Worm (Caenorhabditis elegans) whole organism, L2 larva: ENCODE data around the gene str-226.

ENCODE experiments used
- C34F6.9 ChIP-seq: fragments of 150-350 bp; optimal IDR thresholded peaks from 2 replicates; lab custom pipeline; 2014; ENCODE audit warnings: missing biosample characterization, missing genetic modification characterization
- F13H6.1 ChIP-seq: sonication (generic microtip); optimal IDR thresholded peaks from 2 replicates; lab custom pipeline; 2016; ENCODE audit warnings: missing genetic modification characterization, missing compliant biosample characterization
- R02D3.7 ChIP-seq: fragments of 150-350 bp; optimal IDR thresholded peaks from 2 replicates; lab custom pipeline; 2014; ENCODE audit warnings: missing biosample characterization, missing genetic modification characterization
- ZK546.5 ChIP-seq: sonication (generic microtip); optimal IDR thresholded peaks from 2 replicates; lab custom pipeline; 2017; ENCODE audit warnings: missing biosample characterization, missing genetic modification characterization
- alr-1 ChIP-seq: fragments of 150-350 bp; optimal IDR thresholded peaks from 2 replicates; lab custom pipeline; 2014; ENCODE audit warnings: missing biosample characterization, missing genetic modification characterization
- aly-2 ChIP-seq: fragments of 150-350 bp; optimal IDR thresholded peaks from 2 replicates; lab custom pipeline; 2014; ENCODE audit warnings: missing biosample characterization, missing genetic modification characterization
- blmp-1 ChIP-seq: sonication (generic microtip); optimal IDR thresholded peaks from 2 replicates; lab custom pipeline; 2017; ENCODE audit warnings: missing genetic modification characterization, mild to moderate bottlenecking, missing compliant biosample characterization, antibody characterized with exemption, moderate library complexity; ENCODE audit not compliant: insufficient read depth
- ceh-16 ChIP-seq: fragments of 150-350 bp; optimal IDR thresholded peaks from 2 replicates; lab custom pipeline; 2014; ENCODE audit warnings: missing biosample characterization, missing genetic modification characterization
- ceh-82 ChIP-seq: fragments of 150-350 bp; optimal IDR thresholded peaks from 2 replicates; lab custom pipeline; 2014; ENCODE audit warnings: missing biosample characterization, missing genetic modification characterization
- dmd-4 ChIP-seq: sonication (generic microtip); optimal IDR thresholded peaks from 2 replicates; lab custom pipeline; 2017; ENCODE audit warnings: missing biosample characterization, missing genetic modification characterization
- egl-27 ChIP-seq: sonication (generic microtip); optimal IDR thresholded peaks from 3 replicates; lab custom pipeline; 2017; ENCODE audit warnings: missing biosample characterization, missing genetic modification reagents, missing genetic modification characterization
- elt-1 ChIP-seq: fragments of 150-350 bp; optimal IDR thresholded peaks from 2 replicates; lab custom pipeline; 2014; ENCODE audit warnings: missing biosample characterization, missing genetic modification characterization
- elt-3 ChIP-seq: sonication (generic microtip); optimal IDR thresholded peaks from 2 replicates; lab custom pipeline; 2017; ENCODE audit warnings: missing biosample characterization, missing genetic modification characterization
- lin-11 ChIP-seq: fragments of 150-350 bp; sonication (generic microtip); optimal IDR thresholded peaks from 2 replicates; lab custom pipeline; 2014; ENCODE audit warnings: missing biosample characterization, missing genetic modification characterization, inconsistent platforms, mixed read lengths
- lin-39 ChIP-seq: fragments of 150-350 bp; optimal IDR thresholded peaks from 2 replicates; lab custom pipeline; 2014; ENCODE audit warnings: missing biosample characterization, missing genetic modification reagents, missing genetic modification characterization
- lsy-2 ChIP-seq, 2 experiments: fragments of 150-350 bp in 1 of 2; sonication (generic microtip) in 1 of 2; optimal IDR thresholded peaks; 2 replicates each; lab custom pipeline; 2014 to 2017; ENCODE audit warnings: missing biosample characterization in 2 of 2, missing genetic modification characterization in 2 of 2
- mab-5 ChIP-seq: fragments of 150-350 bp; optimal IDR thresholded peaks from 2 replicates; lab custom pipeline; 2014; ENCODE audit warnings: missing biosample characterization, missing genetic modification characterization
- mbf-1 ChIP-seq: sonication (generic microtip); optimal IDR thresholded peaks from 2 replicates; lab custom pipeline; 2017; ENCODE audit warnings: missing biosample characterization, missing genetic modification characterization
- nhr-12 ChIP-seq: fragments of 150-350 bp; optimal IDR thresholded peaks from 2 replicates; lab custom pipeline; 2014; ENCODE audit warnings: missing biosample characterization, missing genetic modification characterization
- nhr-129 ChIP-seq: fragments of 150-350 bp; optimal IDR thresholded peaks from 2 replicates; lab custom pipeline; 2014; ENCODE audit warnings: missing biosample characterization, missing genetic modification characterization
- nhr-21 ChIP-seq: fragments of 150-350 bp; optimal IDR thresholded peaks from 2 replicates; lab custom pipeline; 2014; ENCODE audit warnings: missing biosample characterization, missing genetic modification characterization
- nhr-237 ChIP-seq: fragments of 150-350 bp; optimal IDR thresholded peaks from 2 replicates; lab custom pipeline; 2014; ENCODE audit warnings: missing biosample characterization, missing genetic modification characterization
- nhr-25 ChIP-seq: fragments of 150-350 bp; sonication (generic microtip); optimal IDR thresholded peaks from 3 replicates; lab custom pipeline; 2014; ENCODE audit warnings: missing biosample characterization, missing genetic modification characterization
- nhr-6 ChIP-seq: fragments of 150-350 bp; optimal IDR thresholded peaks from 2 replicates; lab custom pipeline; 2014; ENCODE audit warnings: missing biosample characterization, missing genetic modification characterization
- nhr-77 ChIP-seq: fragments of 150-350 bp; optimal IDR thresholded peaks from 2 replicates; lab custom pipeline; 2014; ENCODE audit warnings: missing biosample characterization, missing genetic modification characterization
- peb-1 ChIP-seq: fragments of 150-350 bp; optimal IDR thresholded peaks from 2 replicates; lab custom pipeline; 2014; ENCODE audit warnings: missing biosample characterization, missing genetic modification characterization
- sem-4 ChIP-seq: fragments of 150-350 bp; optimal IDR thresholded peaks from 2 replicates; lab custom pipeline; 2014; ENCODE audit warnings: missing biosample characterization, missing genetic modification reagents, missing genetic modification characterization
- skn-1 ChIP-seq: sonication (generic microtip); optimal IDR thresholded peaks from 2 replicates; lab custom pipeline; 2017; ENCODE audit warnings: missing biosample characterization, missing genetic modification characterization
- sma-3 ChIP-seq: sonication (generic microtip); optimal IDR thresholded peaks from 2 replicates; lab custom pipeline; 2016; ENCODE audit warnings: missing genetic modification reagents, missing genetic modification characterization, missing compliant biosample characterization
- sma-9 ChIP-seq, 2 experiments: fragments of 150-350 bp in 1 of 2; sonication (generic microtip) in 1 of 2; optimal IDR thresholded peaks; 2 replicates each; lab custom pipeline; 2014 to 2016; ENCODE audit warnings: missing genetic modification characterization in 2 of 2, mild to moderate bottlenecking in 1 of 2, missing biosample characterization in 1 of 2, missing compliant biosample characterization in 1 of 2, missing genetic modification reagents in 1 of 2, moderate library complexity in 1 of 2
- unc-39 ChIP-seq: fragments of 150-350 bp; optimal IDR thresholded peaks from 2 replicates; lab custom pipeline; 2014; ENCODE audit warnings: missing biosample characterization, missing genetic modification characterization
- unc-55 ChIP-seq: fragments of 150-350 bp; sonication (generic microtip); optimal IDR thresholded peaks from 3 replicates; lab custom pipeline; 2014; ENCODE audit warnings: missing biosample characterization, missing genetic modification reagents, missing genetic modification characterization
- zag-1 ChIP-seq: fragments of 150-350 bp; optimal IDR thresholded peaks from 2 replicates; lab custom pipeline; 2014; ENCODE audit warnings: missing biosample characterization, missing genetic modification characterization
- ztf-1 ChIP-seq: fragments of 200-800 bp; sonication (Bioruptor generic); conservative IDR thresholded peaks from 2 replicates; pipeline ENCODE4 v1.3.6; 2022; ENCODE audit warnings: missing genetic modification characterization, missing compliant biosample characterization
- ztf-4 ChIP-seq: fragments of 150-350 bp; optimal IDR thresholded peaks from 2 replicates; lab custom pipeline; 2014; ENCODE audit warnings: missing biosample characterization, missing genetic modification characterization

str-226 gene

DNA sequence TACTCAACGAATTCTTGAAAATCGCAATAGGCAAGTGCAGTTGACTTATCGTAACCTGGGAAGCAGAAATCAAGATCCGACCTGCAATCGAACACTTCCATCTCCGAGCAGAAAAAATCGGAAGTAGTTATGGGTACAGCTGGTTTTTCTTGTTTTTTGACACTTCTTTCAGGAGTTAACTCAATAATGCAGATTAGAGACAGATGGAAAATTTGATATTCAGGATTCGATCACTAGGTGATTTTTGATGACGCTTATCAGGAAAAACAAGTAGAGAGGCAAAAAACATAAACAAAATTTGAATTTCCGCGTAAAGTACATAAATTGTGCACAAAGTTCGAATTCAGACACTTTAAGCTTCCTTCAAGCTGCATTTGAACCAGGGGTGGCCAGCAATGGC, 36.3 kb downstream of the str-226 start, which contains the start of gene srw-130:
Gene srw-130, minus strand, starts transcription at position 101 of the 400 bp plus-strand sequence.
- TF ChIP-seq unc-55 (GFP tag; lab: Kevin White, UChicago) (no peak), ceh-16 (tag; lab: Kevin White, UChicago) (no peak), nhr-21 (tag; lab: Kevin White, UChicago) (no peak), nhr-237 (no peak), elt-1 (tag; lab: Kevin White, UChicago) (no peak), blmp-1 (tag; lab: Kevin White, UChicago) (no peak), dmd-4 (tag; lab: Kevin White, UChicago) (no peak), C34F6.9 (tag; lab: Kevin White, UChicago) (no peak), sem-4 (tag; lab: Kevin White, UChicago) (no peak), nhr-25 (tag; lab: Kevin White, UChicago) (no peak), nhr-77 (no peak), nhr-129 (no peak), ztf-1 (GFP tag; lab: Robert Waterston, UW) (no peak), F13H6.1 (tag; lab: Kevin White, UChicago) (no peak), skn-1 (tag; lab: Kevin White, UChicago) (no peak), aly-2 (tag; lab: Kevin White, UChicago) (no peak), lin-11 (tag; lab: Kevin White, UChicago) (no peak)
- TF ChIP-seq, all 48 proteins: peak for 0

DNA sequence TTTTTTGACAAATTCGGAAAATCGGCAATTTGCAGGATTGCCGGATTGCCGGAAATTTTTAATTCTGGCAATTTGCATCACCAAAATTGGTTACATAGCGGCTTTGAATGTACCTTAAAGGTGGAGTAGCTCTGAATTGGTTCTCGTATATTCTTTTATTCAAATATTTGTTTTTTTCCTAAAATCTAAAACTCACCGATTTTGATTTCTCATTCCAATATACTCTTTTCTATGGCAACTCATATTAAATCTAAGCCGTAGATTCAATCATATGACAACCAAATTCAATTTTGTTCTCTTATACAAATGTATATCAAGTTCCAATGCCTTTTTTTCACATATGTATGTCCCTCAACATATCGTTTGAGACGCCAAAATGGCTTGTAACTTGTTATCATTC, 37.1 kb downstream of the str-226 start, which contains the start of gene sri-21:
Gene sri-21, plus strand, starts transcription at position 301 of the 400 bp plus-strand sequence.
- TF ChIP-seq blmp-1 (tag; lab: Kevin White, UChicago) (no peak), nhr-6 (tag; lab: Kevin White, UChicago) (no peak), ceh-82 (no peak), ZK546.5 (tag; lab: Kevin White, UChicago) (no peak), egl-27 (no peak), elt-3 (no peak), nhr-237 (no peak), nhr-77 (no peak), unc-39 (no peak)

DNA sequence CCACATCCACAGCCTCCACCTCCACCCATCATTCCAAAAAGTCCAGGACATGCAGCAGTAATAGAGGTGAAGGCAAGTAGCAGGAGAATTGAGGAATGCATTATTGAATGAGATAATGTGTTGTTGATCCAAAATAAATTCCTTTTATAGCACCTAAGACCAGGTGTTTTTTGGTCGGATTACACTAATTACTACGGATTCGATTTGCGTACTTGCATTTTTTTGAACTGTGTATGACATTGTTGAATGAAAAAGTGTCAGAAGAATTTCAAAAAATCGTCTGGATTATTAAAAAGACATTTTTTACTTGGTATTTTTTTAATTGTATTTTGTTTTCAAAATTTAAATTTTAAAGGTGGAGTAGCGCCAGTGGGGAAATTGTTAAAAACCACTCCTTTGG, 39.3 kb downstream of the str-226 start, which contains the start of gene grl-28:
Gene grl-28, minus strand, starts transcription at position 101 of the 400 bp plus-strand sequence.
- TF ChIP-seq dmd-4 (tag; lab: Kevin White, UChicago), result no peak
- TF ChIP-seq lin-11 (tag; lab: Kevin White, UChicago), result no peak
- TF ChIP-seq alr-1 (tag; lab: Kevin White, UChicago), result no peak
- no peak for TF ChIP-seq mab-5 (tag; lab: Kevin White, UChicago)
- no peak for TF ChIP-seq C34F6.9 (tag; lab: Kevin White, UChicago)
- no peak for TF ChIP-seq blmp-1 (tag; lab: Kevin White, UChicago)
- no peak for TF ChIP-seq zag-1 (tag; lab: Kevin White, UChicago)
- TF ChIP-seq nhr-6 (tag; lab: Kevin White, UChicago), result no peak
- TF ChIP-seq nhr-21 (tag; lab: Kevin White, UChicago), result no peak
- TF ChIP-seq R02D3.7, result no peak
- TF ChIP-seq nhr-12 (tag; lab: Kevin White, UChicago), result no peak
- TF ChIP-seq peb-1 (tag; lab: Kevin White, UChicago), result no peak
- TF ChIP-seq aly-2 (tag; lab: Kevin White, UChicago), result no peak
- TF ChIP-seq elt-1 (tag; lab: Kevin White, UChicago), result no peak

DNA sequence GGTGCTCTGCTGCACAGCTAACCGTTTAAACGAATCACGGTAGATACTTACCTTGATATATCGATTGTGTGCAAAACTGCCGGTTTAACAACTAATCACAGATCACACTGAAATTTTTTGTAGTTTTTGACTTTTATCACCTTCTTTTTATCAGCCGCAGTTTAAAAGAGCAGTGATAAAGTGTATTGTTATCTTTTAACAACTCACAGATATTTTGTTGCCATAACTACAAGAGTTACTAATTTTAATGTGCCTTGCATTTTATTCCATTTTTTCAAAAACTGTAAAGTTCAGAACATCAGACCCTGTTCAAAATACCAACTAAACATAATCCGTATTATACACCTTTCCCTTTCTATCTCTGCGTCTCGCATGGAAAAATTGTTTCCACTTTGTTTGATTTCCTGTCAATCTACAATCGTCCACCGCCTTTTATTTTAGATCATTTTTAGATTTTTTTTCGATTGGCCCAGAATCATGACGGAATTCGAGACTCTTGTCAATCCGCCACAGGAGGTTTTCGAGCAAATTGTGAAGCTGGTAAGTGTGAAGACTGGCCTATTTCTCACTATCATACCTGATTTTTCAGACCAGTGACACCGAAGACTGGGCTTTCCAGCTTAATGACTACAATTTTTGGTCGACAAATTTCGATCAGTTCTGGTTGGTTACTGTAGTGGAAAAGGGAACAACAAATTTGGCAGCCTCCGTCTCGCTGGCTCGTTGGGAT, 40.4 kb downstream of the str-226 start, which contains the start of gene T24A6.20:
Gene T24A6.20, plus strand, starts transcription at position 395 of the 730 bp plus-strand sequence.
- no peak for TF ChIP-seq R02D3.7
- TF ChIP-seq lin-39 (tag; lab: Kevin White, UChicago), result no peak
- no peak for TF ChIP-seq ztf-4 (tag; lab: Kevin White, UChicago)
- TF ChIP-seq sma-9 (GFP tag; optimal IDR thresholded peaks at IDR 0.05; lab: Kevin White, UChicago), result no peak
- no peak for TF ChIP-seq sma-9 (tag; optimal IDR thresholded peaks at IDR 0.05; lab: Kevin White, UChicago)
- TF ChIP-seq nhr-21 (tag; lab: Kevin White, UChicago), result no peak
- TF ChIP-seq mbf-1, result no peak
- TF ChIP-seq peb-1 (tag; lab: Kevin White, UChicago), result no peak
- no peak for TF ChIP-seq egl-27
- TF ChIP-seq lsy-2 (tag; optimal IDR thresholded peaks at IDR 0.05; lab: Kevin White, UChicago), result no peak
- no peak for TF ChIP-seq nhr-12 (tag; lab: Kevin White, UChicago)
- TF ChIP-seq zag-1 (tag; lab: Kevin White, UChicago), result no peak
- TF ChIP-seq elt-3, result no peak
- TF ChIP-seq sma-3 (GFP tag; lab: Kevin White, UChicago), result no peak
- no peak for TF ChIP-seq blmp-1 (tag; lab: Kevin White, UChicago)
